Worm (Caenorhabditis elegans): ENCODE data around the gene Y24D9A.6.
A peak's percentile ranks its signal among the peaks of the same experiment; 100 is the strongest.

The Y24D9A.6 gene

DNA sequence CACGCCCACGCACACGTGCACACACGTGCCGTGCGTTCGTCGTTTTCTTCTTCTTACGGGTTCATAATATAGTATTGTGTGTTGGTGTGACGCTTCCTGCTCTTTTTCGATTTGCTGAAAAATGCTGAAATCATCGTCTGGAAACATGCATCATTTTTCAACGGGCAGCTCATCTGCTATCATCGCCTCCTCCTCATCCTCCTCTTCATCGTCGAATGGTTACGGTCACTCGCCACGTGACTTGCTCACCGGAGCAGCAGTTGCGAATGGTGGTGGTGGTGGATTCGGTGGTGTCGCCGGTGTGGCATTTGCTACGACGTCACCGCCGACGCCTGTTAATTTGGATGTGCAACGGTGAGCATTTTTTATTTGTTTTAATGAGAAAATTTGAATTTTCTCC lies 8.5 kb upstream of the Y24D9A.6 start:
- TF ChIP-seq lin-32 (GFP tag; optimal IDR thresholded peaks at IDR 0.05) (no peak), snpc-4 (tag; optimal IDR thresholded peaks at IDR 0.05) (no peak), pha-4 (tag; optimal IDR thresholded peaks at IDR 0.05) (no peak), lsy-2 (tag; optimal IDR thresholded peaks at IDR 0.05) (no peak), flh-1 (GFP tag; optimal IDR thresholded peaks at IDR 0.05) (no peak), ceh-39 (tag; optimal IDR thresholded peaks at IDR 0.05) (no peak), nhr-28 (tag; optimal IDR thresholded peaks at IDR 0.05) (no peak), nhr-237 (tag; optimal IDR thresholded peaks at IDR 0.05) (no peak), mep-1 (tag; optimal IDR thresholded peaks at IDR 0.05) (no peak)

DNA sequence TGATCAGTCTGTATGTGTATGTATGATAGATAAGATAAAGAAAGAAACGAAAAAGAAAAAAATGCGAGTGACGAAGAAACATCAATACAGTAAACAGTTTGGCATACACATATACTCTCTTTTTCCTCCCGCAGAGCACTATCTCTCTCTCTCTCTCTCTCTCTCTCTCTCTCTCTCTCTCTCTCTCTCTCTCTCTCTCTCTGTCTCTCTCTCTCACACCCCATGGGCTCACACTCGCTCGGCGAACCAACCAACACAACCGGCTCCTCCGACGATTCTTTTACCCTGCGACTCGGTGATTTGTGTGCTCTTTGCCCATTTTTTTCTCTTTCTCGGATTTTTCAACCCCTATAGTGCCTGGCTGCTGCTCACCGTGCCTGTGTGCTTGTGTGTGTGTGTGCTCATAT lies 6.9 kb upstream of the Y24D9A.6 start:
- peak; percentile 60 for TF ChIP-seq nhr-237 (tag; optimal IDR thresholded peaks at IDR 0.05)
- peak; percentile 48 for TF ChIP-seq unc-120 (tag; optimal IDR thresholded peaks at IDR 0.05; ENCODE audit: poor library complexity, severe bottlenecking)
- TF ChIP-seq pha-4 (tag; optimal IDR thresholded peaks at IDR 0.05) = peak; percentile 56
- no peak for TF ChIP-seq unc-62 (GFP tag; optimal IDR thresholded peaks at IDR 0.05)
- TF ChIP-seq M03D4.4 (tag; optimal IDR thresholded peaks at IDR 0.05) = peak; percentile 3
- TF ChIP-seq drap-1 (GFP tag; optimal IDR thresholded peaks at IDR 0.05) = peak; percentile 20
- TF ChIP-seq lsy-2 (tag; optimal IDR thresholded peaks at IDR 0.05) = peak; percentile 11
- no peak for TF ChIP-seq cnd-1 (tag; optimal IDR thresholded peaks at IDR 0.05)

DNA sequence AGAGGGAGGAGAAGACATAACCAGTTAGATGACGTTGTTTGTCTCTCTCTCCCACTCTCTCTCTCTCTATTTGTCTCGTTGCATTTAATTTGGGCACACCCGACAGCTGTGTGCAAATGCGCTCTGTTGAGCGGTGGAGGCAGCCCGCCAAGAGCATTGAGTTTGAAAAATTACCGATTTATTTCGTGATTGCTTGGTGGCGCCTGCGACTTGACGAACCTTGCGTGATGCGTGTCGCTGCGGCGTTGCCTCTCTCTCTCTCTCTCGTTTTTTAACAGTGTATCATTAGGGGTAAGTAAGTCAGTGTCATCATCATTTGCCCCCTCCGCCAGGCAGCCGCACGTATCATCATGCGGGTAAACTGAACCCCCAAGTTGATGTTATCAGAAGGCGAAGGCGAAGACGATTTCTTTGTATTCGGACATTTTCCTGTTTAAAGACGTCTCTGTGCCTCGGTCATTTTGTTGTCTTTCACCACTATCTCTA lies 5.9 kb upstream of the Y24D9A.6 start:
- no peak for TF ChIP-seq M03D4.4 (tag; optimal IDR thresholded peaks at IDR 0.05)
- no peak for TF ChIP-seq unc-39 (tag; optimal IDR thresholded peaks at IDR 0.05)
- peak; percentile 71 for TF ChIP-seq mep-1 (tag; optimal IDR thresholded peaks at IDR 0.05)
- TF ChIP-seq ces-1 (GFP tag; optimal IDR thresholded peaks at IDR 0.05) = peak; percentile 42
- no peak for TF ChIP-seq zip-8 (tag; optimal IDR thresholded peaks at IDR 0.05)
- no peak for TF ChIP-seq flh-1 (GFP tag; optimal IDR thresholded peaks at IDR 0.05)
- peak; percentile 39 for TF ChIP-seq unc-62 (GFP tag; optimal IDR thresholded peaks at IDR 0.05)
- TF ChIP-seq tbx-8 (GFP tag; optimal IDR thresholded peaks at IDR 0.05) = no peak
- TF ChIP-seq elt-3 (tag; optimal IDR thresholded peaks at IDR 0.05) = no peak
- TF ChIP-seq hlh-1 (tag; optimal IDR thresholded peaks at IDR 0.05) = peak; percentile 55
- TF ChIP-seq snpc-4 (tag; optimal IDR thresholded peaks at IDR 0.05) = no peak
- peak; percentile 41 for TF ChIP-seq lin-13 (tag; optimal IDR thresholded peaks at IDR 0.05)
- no peak for TF ChIP-seq nhr-237 (tag; optimal IDR thresholded peaks at IDR 0.05)
- TF ChIP-seq ztf-11 (tag; optimal IDR thresholded peaks at IDR 0.05) = no peak
- TF ChIP-seq unc-120 (tag; optimal IDR thresholded peaks at IDR 0.05; ENCODE audit: poor library complexity, severe bottlenecking) = peak; percentile 18
- no peak for TF ChIP-seq blmp-1 (tag; optimal IDR thresholded peaks at IDR 0.05)
- TF ChIP-seq sem-2 (GFP tag; optimal IDR thresholded peaks at IDR 0.05) = no peak
- TF ChIP-seq bed-3 (GFP tag; optimal IDR thresholded peaks at IDR 0.05) = no peak
- TF ChIP-seq pha-4 (tag; optimal IDR thresholded peaks at IDR 0.05) = peak; percentile 55
- TF ChIP-seq sptf-1 (tag; optimal IDR thresholded peaks at IDR 0.05) = peak; percentile 27
- TF ChIP-seq nhr-76 (tag; optimal IDR thresholded peaks at IDR 0.05) = no peak
- TF ChIP-seq nhr-2 (tag; optimal IDR thresholded peaks at IDR 0.05) = no peak
- TF ChIP-seq lin-32 (GFP tag; optimal IDR thresholded peaks at IDR 0.05) = peak; percentile 25
- peak; percentile 57 for TF ChIP-seq ceh-39 (tag; optimal IDR thresholded peaks at IDR 0.05)
- TF ChIP-seq nhr-12 (tag; optimal IDR thresholded peaks at IDR 0.05) = no peak
- peak; percentile 45 for TF ChIP-seq lsy-2 (tag; optimal IDR thresholded peaks at IDR 0.05)
- TF ChIP-seq drap-1 (GFP tag; optimal IDR thresholded peaks at IDR 0.05) = peak; percentile 5
- no peak for TF ChIP-seq nhr-28 (tag; optimal IDR thresholded peaks at IDR 0.05)
- peak; percentile 17 for TF ChIP-seq ceh-43 (GFP tag; optimal IDR thresholded peaks at IDR 0.05)
- TF ChIP-seq mls-2 (tag; optimal IDR thresholded peaks at IDR 0.05) = peak; percentile 8
- TF ChIP-seq cnd-1 (tag; optimal IDR thresholded peaks at IDR 0.05) = peak; percentile 54
- TF ChIP-seq mab-5 (tag; optimal IDR thresholded peaks at IDR 0.05) = no peak
- no peak for TF ChIP-seq ceh-83 (GFP tag; optimal IDR thresholded peaks at IDR 0.05)
- peak; percentile 46 for TF ChIP-seq ham-2 (GFP tag; optimal IDR thresholded peaks at IDR 0.05)
- TF ChIP-seq elt-1 (tag; optimal IDR thresholded peaks at IDR 0.05; ENCODE audit: borderline replicate concordance, insufficient read depth) = peak; percentile 37

DNA sequence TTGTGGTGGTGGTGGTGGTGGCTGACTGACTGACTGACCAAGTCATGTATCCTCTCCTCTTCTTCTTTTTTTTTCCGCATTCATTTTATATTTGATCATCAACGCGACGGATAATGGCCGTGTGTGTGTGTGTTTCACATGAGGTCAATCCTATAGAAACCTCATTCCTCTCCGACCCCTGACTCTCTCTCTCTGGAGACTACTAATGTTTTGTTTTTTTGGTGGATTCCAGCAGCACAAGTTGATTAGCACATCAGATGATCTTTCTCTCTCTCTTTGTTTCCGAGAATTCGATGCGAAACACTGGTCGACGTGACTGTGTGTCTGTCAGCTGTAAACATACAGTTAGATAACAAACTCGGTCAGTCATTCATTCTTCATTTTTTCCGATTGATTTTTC lies 4.9 kb upstream of the Y24D9A.6 start, which contains the start of gene Y24D9A.7:
Gene Y24D9A.7, minus strand, starts transcription at position 46 of the 400 bp plus-strand sequence.
- TF ChIP-seq snpc-4 (tag; optimal IDR thresholded peaks at IDR 0.05) = no peak
- TF ChIP-seq cnd-1 (tag; optimal IDR thresholded peaks at IDR 0.05) = no peak
- TF ChIP-seq nhr-76 (tag; optimal IDR thresholded peaks at IDR 0.05) = no peak

All from whole organism, mixed stage, embryonic.